Fruit fly (Drosophila melanogaster): Measurements from ENCODE around the gene Cpr30F.

- no peak for TF ChIP-seq Smox (GFP tag; optimal IDR thresholded peaks at IDR 0.05)
- no peak for TF ChIP-seq Sox14 (GFP tag; optimal IDR thresholded peaks at IDR 0.05)
- no peak for TF ChIP-seq ss (GFP tag; optimal IDR thresholded peaks at IDR 0.05)
- TF ChIP-seq CG1621 (tag; optimal IDR thresholded peaks at IDR 0.05): no peak
- TF ChIP-seq Gug (GFP tag; IDR thresholded peaks at IDR 0.05): no peak
- no peak for TF ChIP-seq CG11294 (GFP tag; IDR thresholded peaks at IDR 0.05)
- TF ChIP-seq Ets96B (tag; optimal IDR thresholded peaks at IDR 0.05): no peak
- TF ChIP-seq net (GFP tag; optimal IDR thresholded peaks at IDR 0.05): no peak
- no peak for TF ChIP-seq CG8632 (GFP tag; optimal IDR thresholded peaks at IDR 0.05)
- no peak for TF ChIP-seq eg (GFP tag; IDR thresholded peaks at IDR 0.05)
- TF ChIP-seq CG11762 (GFP tag; optimal IDR thresholded peaks at IDR 0.05; ENCODE audit: insufficient read depth): no peak
- TF ChIP-seq Lpt (GFP tag; optimal IDR thresholded peaks at IDR 0.05): no peak
- TF ChIP-seq OdsH (GFP tag; optimal IDR thresholded peaks at IDR 0.05): no peak
Observed at dm6 chr2L:9937908-9938307, 4.9 kb upstream of the Cpr30F start, which contains the start of gene Arglu1.

Measured in whole organism, prepupa.